Worm (Caenorhabditis elegans): Measurements from ENCODE around the gene tbx-2.

- TF ChIP-seq nhr-11 (tag; optimal IDR thresholded peaks at IDR 0.05) (no peak), ceh-30 (tag; optimal IDR thresholded peaks at IDR 0.05) (no peak), ets-4 (tag; optimal IDR thresholded peaks at IDR 0.05) (no peak), F13H6.1 (tag; optimal IDR thresholded peaks at IDR 0.05) (no peak), pqm-1 (tag; optimal IDR thresholded peaks at IDR 0.05) (no peak), npax-4 (tag; optimal IDR thresholded peaks at IDR 0.05) (no peak), ama-1 (optimal IDR thresholded peaks at IDR 0.05) (no peak), fkh-6 (tag; optimal IDR thresholded peaks at IDR 0.05) (no peak)
These were observed 30.6 kb downstream of the tbx-2 start for ce11 chrIII:5105485-5105884.
